Worm (Caenorhabditis elegans): ENCODE data around the gene ZK892.6.

The ZK892.6 gene

ce11 chrII:10011733-10012132 lies 31.8 kb upstream of the ZK892.6 start:
- TF ChIP-seq ceh-8 (GFP tag; optimal IDR thresholded peaks at IDR 0.05) (no peak), snu-23 (GFP tag; optimal IDR thresholded peaks at IDR 0.05) (peak; percentile 4), mab-9 (GFP tag; IDR thresholded peaks at IDR 0.05) (no peak), snpc-4 (tag; optimal IDR thresholded peaks at IDR 0.05) (no peak), C34B4.2 (tag; optimal IDR thresholded peaks at IDR 0.05) (no peak), Y116A8C.19 (tag; optimal IDR thresholded peaks at IDR 0.05; ENCODE audit: borderline replicate concordance) (no peak), egl-13 (tag; optimal IDR thresholded peaks at IDR 0.05) (no peak), unc-98 (GFP tag; IDR thresholded peaks at IDR 0.05) (no peak), skn-1 (tag; optimal IDR thresholded peaks at IDR 0.05) (no peak), nhr-237 (tag; optimal IDR thresholded peaks at IDR 0.05) (no peak), fkh-10 (GFP tag; optimal IDR thresholded peaks at IDR 0.05) (no peak), efl-1 (optimal IDR thresholded peaks at IDR 0.05) (no peak), efl-1 (GFP tag; optimal IDR thresholded peaks at IDR 0.05 in 1 of 2) (peak in 1 of 2 experiments; percentile 81), ztf-11 (tag; optimal IDR thresholded peaks at IDR 0.05) (no peak), unc-62 (GFP tag; optimal IDR thresholded peaks at IDR 0.05) (no peak), isw-1 (GFP tag; IDR thresholded peaks at IDR 0.05) (no peak), mef-2 (tag; optimal IDR thresholded peaks at IDR 0.05) (no peak), elt-3 (tag; optimal IDR thresholded peaks at IDR 0.05) (peak in 1 of 6 experiments; percentile 44), lin-14 (GFP tag; optimal IDR thresholded peaks at IDR 0.05) (peak; percentile 39), nhr-85 (tag) (peak; percentile 3), blmp-1 (tag; optimal IDR thresholded peaks at IDR 0.05) (peak; percentile 52), nhr-84 (tag; optimal IDR thresholded peaks at IDR 0.05) (no peak), nhr-20 (tag; optimal IDR thresholded peaks at IDR 0.05) (peak; percentile 26), ceh-82 (tag; optimal IDR thresholded peaks at IDR 0.05) (no peak), zip-4 (GFP tag; optimal IDR thresholded peaks at IDR 0.05) (no peak), grh-1 (GFP tag; IDR thresholded peaks at IDR 0.05) (no peak)

DNA sequence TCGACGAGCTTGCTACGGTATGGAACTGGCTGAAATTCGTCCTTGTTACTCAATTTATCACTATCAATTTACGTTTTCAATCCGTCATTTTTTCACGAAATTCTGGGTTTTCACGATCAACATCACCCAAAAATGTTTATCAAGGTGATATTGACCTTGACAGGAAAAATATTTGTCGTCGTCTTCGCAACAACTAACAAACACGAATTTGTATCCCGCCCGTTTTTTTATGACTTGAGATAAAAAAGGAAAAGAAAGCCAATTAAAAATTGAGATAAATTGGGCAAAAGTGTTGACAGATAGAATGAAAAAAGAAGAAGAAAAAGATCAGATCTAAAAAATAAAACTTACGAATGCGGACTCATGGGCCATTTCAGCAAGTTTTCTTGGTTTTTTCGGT lies 31.0 kb upstream of the ZK892.6 start:
- TF ChIP-seq skn-1 (tag; optimal IDR thresholded peaks at IDR 0.05) (no peak), irx-1 (tag; optimal IDR thresholded peaks at IDR 0.05) (no peak), tlp-1 (tag; optimal IDR thresholded peaks at IDR 0.05) (no peak), hlh-4 (tag; optimal IDR thresholded peaks at IDR 0.05) (no peak), aha-1 (tag; optimal IDR thresholded peaks at IDR 0.05) (no peak), vab-15 (tag; optimal IDR thresholded peaks at IDR 0.05) (no peak), elt-3 (tag; optimal IDR thresholded peaks at IDR 0.05) (peak in 5 of 6 experiments; percentile 0 to 80 (median 42)), mdl-1 (tag; optimal IDR thresholded peaks at IDR 0.05) (no peak), fos-1 (tag; optimal IDR thresholded peaks at IDR 0.05) (no peak), unc-62 (GFP tag; optimal IDR thresholded peaks at IDR 0.05) (no peak), mep-1 (tag; optimal IDR thresholded peaks at IDR 0.05) (no peak), sptf-1 (tag; optimal IDR thresholded peaks at IDR 0.05) (no peak), zag-1 (tag; optimal IDR thresholded peaks at IDR 0.05) (no peak), lin-14 (GFP tag; optimal IDR thresholded peaks at IDR 0.05) (peak; percentile 77), lir-3 (tag; optimal IDR thresholded peaks at IDR 0.05; ENCODE audit: poor library complexity) (no peak), fkh-8 (tag; optimal IDR thresholded peaks at IDR 0.05) (no peak), unc-98 (GFP tag; IDR thresholded peaks at IDR 0.05) (no peak), C16A3.4 (tag; optimal IDR thresholded peaks at IDR 0.05) (peak; percentile 6), snpc-4 (tag; optimal IDR thresholded peaks at IDR 0.05) (no peak), swsn-7 (tag; optimal IDR thresholded peaks at IDR 0.05) (no peak), mab-9 (GFP tag; IDR thresholded peaks at IDR 0.05) (no peak), nhr-47 (tag; optimal IDR thresholded peaks at IDR 0.05) (no peak), nhr-77 (tag; optimal IDR thresholded peaks at IDR 0.05) (no peak), snu-23 (GFP tag; optimal IDR thresholded peaks at IDR 0.05) (peak; percentile 23), nhr-20 (tag; optimal IDR thresholded peaks at IDR 0.05) (peak; percentile 10), dsc-1 (tag; optimal IDR thresholded peaks at IDR 0.05) (no peak), efl-3 (GFP tag; optimal IDR thresholded peaks at IDR 0.05) (no peak), hlh-17 (GFP tag; optimal IDR thresholded peaks at IDR 0.05; ENCODE audit: borderline replicate concordance) (no peak), blmp-1 (tag; optimal IDR thresholded peaks at IDR 0.05) (peak; percentile 84), unc-130 (tag; optimal IDR thresholded peaks at IDR 0.05) (no peak), ceh-82 (tag; optimal IDR thresholded peaks at IDR 0.05) (no peak), ceh-63 (GFP tag; optimal IDR thresholded peaks at IDR 0.05) (no peak), alr-1 (tag; optimal IDR thresholded peaks at IDR 0.05; ENCODE audit: borderline replicate concordance) (no peak), unc-86 (tag; optimal IDR thresholded peaks at IDR 0.05) (no peak), aly-2 (tag; optimal IDR thresholded peaks at IDR 0.05) (no peak), nhr-76 (tag; optimal IDR thresholded peaks at IDR 0.05) (no peak), nhr-85 (tag) (peak; percentile 76), zip-4 (GFP tag; optimal IDR thresholded peaks at IDR 0.05) (no peak)

All from whole organism, L1 larva.